Worm (Caenorhabditis elegans) whole organism, late embryonic: ENCODE data around the gene K10D6.3.

Experiments used
- ama-1 ChIP-seq: fragments of 150-350 bp; optimal IDR thresholded peaks from 2 replicates; lab custom pipeline; 2014
- dmd-4 ChIP-seq: sonication (generic microtip); optimal IDR thresholded peaks from 2 replicates; lab custom pipeline; 2016; ENCODE audit warnings: borderline replicate concordance, missing genetic modification characterization, missing compliant biosample characterization
- elt-2 ChIP-seq: sonication (generic microtip); optimal IDR thresholded peaks from 2 replicates; lab custom pipeline; 2016; ENCODE audit warnings: missing genetic modification reagents, missing genetic modification characterization, missing compliant biosample characterization
- hlh-30 ChIP-seq: sonication (generic microtip); optimal IDR thresholded peaks from 2 replicates; lab custom pipeline; 2017; ENCODE audit warnings: antibody characterized with exemption, missing genetic modification characterization, missing compliant biosample characterization; ENCODE audit not compliant: insufficient read depth
- ttx-3 ChIP-seq: sonication (generic microtip); optimal IDR thresholded peaks from 2 replicates; lab custom pipeline; 2016; ENCODE audit warnings: missing genetic modification reagents, missing genetic modification characterization, missing compliant biosample characterization

ce11 chrV:11152333-11152732, 48.1 kb upstream of the K10D6.3 start, which contains the start of gene srg-39:
- TF ChIP-seq ama-1 (lab: Kevin White, UChicago): no peak
- no peak for TF ChIP-seq dmd-4
- TF ChIP-seq ttx-3 (tag; lab: Kevin White, UChicago): no peak
- TF ChIP-seq hlh-30: no peak
- TF ChIP-seq elt-2: no peak
